Worm (Caenorhabditis elegans): ENCODE results near the gene C16C10.1.

C16C10.1 gene

DNA sequence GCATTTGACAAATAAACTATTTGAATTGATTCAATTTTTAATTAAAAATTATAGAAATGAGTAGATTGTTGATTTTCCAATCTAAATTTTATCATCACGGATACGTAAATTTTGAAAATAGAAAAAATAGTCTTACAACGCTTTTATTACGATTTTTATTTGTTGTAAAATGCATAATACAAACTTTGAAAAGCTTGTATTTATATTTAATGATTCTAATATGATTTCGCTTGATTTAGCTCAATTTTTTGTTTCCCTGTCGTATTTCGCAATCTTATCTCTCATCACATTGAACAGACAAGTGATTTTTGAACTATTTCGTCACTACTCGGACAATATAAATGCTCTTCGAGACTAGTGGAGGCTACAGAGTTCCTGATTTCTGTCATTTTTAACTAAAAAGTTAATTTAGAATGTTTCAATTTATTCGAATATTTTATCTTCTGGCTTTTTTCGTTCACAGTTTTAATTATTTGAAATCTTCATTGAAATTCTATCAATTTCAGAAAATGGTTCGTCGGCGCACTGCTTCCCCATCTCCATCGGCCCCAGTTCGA is 29.6 kb downstream of the C16C10.1 start, which contains the start of the genes wht-3 and har-1:
TSS of gene wht-3 (minus strand) at position 51 of the 557 bp plus-strand sequence.
TSS of gene har-1 (plus strand) at position 507 of the 557 bp plus-strand sequence.
- no peak for TF ChIP-seq zfp-2 (tag; optimal IDR thresholded peaks at IDR 0.05)
- peak; percentile 38 for TF ChIP-seq nhr-28 (tag; optimal IDR thresholded peaks at IDR 0.05)
- peak; percentile 51 for TF ChIP-seq T20F7.1 (GFP tag; optimal IDR thresholded peaks at IDR 0.05)
- TF ChIP-seq F44E2.7 (GFP tag; IDR thresholded peaks at IDR 0.05) = no peak
- TF ChIP-seq D1046.2 (GFP tag; IDR thresholded peaks at IDR 0.05) = no peak
- peak in 1 of 2 experiments; percentile 57 for TF ChIP-seq lsy-2 (tag; optimal IDR thresholded peaks at IDR 0.05)
- peak; percentile 52 for TF ChIP-seq nhr-11 (tag; optimal IDR thresholded peaks at IDR 0.05)
- TF ChIP-seq mep-1 (tag; optimal IDR thresholded peaks at IDR 0.05) = peak; percentile 4
- peak; percentile 27 for TF ChIP-seq dve-1 (tag; optimal IDR thresholded peaks at IDR 0.05; ENCODE audit: insufficient read depth)
- peak; percentile 27 for TF ChIP-seq F49E8.2 (tag; optimal IDR thresholded peaks at IDR 0.05; ENCODE audit: borderline replicate concordance)

DNA sequence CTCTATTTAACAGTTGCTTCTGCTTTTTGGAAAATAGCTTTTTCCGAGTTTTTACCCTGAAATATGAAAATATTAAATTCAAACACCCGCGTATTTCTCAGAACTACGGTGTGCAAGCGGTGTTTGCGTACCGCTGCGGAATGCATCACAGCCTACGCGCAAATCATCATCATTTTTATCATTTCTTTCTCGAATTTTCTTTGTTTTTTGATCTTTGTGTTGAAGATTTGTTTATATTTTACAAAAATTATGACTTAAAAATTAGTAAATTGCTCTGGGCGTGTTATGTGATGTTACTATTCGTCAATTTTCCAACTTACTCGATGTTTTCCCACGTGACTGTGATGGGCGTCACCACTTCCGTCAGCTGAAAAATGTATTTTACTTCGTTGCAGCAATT is 30.3 kb downstream of the C16C10.1 start:
- TF ChIP-seq F26F4.8 (GFP tag; conservative IDR thresholded peaks at IDR 0.05) (no peak), mxl-3 (GFP tag; optimal IDR thresholded peaks at IDR 0.05) (no peak), nhr-28 (tag; optimal IDR thresholded peaks at IDR 0.05) (peak; percentile 68), gei-8 (GFP tag; optimal IDR thresholded peaks at IDR 0.05) (no peak), tra-1 (GFP tag; IDR thresholded peaks at IDR 0.05) (no peak), lin-13 (GFP tag; optimal IDR thresholded peaks at IDR 0.05) (peak; percentile 4), ceh-44 (GFP tag; IDR thresholded peaks at IDR 0.05) (no peak), duxl-1 (tag; optimal IDR thresholded peaks at IDR 0.05; ENCODE audit: poor library complexity) (no peak), lir-3 (tag; optimal IDR thresholded peaks at IDR 0.05) (no peak), daf-16 (GFP tag; optimal IDR thresholded peaks at IDR 0.05) (no peak), daf-16 (tag; optimal IDR thresholded peaks at IDR 0.05) (peak; percentile 65), F44E2.7 (GFP tag; IDR thresholded peaks at IDR 0.05) (no peak), R02D3.7 (tag; optimal IDR thresholded peaks at IDR 0.05) (no peak), unc-39 (tag; optimal IDR thresholded peaks at IDR 0.05) (no peak), jun-1 (tag; optimal IDR thresholded peaks at IDR 0.05) (peak; percentile 16), snpc-1.2 (GFP tag; IDR thresholded peaks at IDR 0.05) (no peak), lin-39 (tag; optimal IDR thresholded peaks at IDR 0.05) (no peak), dve-1 (tag; optimal IDR thresholded peaks at IDR 0.05; ENCODE audit: insufficient read depth) (no peak), unc-130 (GFP tag; optimal IDR thresholded peaks at IDR 0.05) (no peak), daf-8 (GFP tag; IDR thresholded peaks at IDR 0.05) (no peak), nhr-48 (tag; optimal IDR thresholded peaks at IDR 0.05) (no peak), dmd-9 (GFP tag; IDR thresholded peaks at IDR 0.05) (no peak), set-16 (GFP tag; IDR thresholded peaks at IDR 0.05) (no peak), mes-2 (tag; optimal IDR thresholded peaks at IDR 0.05; ENCODE audit: poor library complexity, severe bottlenecking) (peak; percentile 83), ama-1 (optimal IDR thresholded peaks at IDR 0.05) (peak; percentile 35), ceh-62 (tag; optimal IDR thresholded peaks at IDR 0.05) (no peak), dmd-6 (GFP tag; IDR thresholded peaks at IDR 0.05) (peak; percentile 49), ZK546.5 (tag; optimal IDR thresholded peaks at IDR 0.05) (no peak), nhr-111 (GFP tag; optimal IDR thresholded peaks at IDR 0.05) (no peak), mxl-2 (GFP tag; conservative IDR thresholded peaks at IDR 0.05) (no peak), ceh-28 (tag; optimal IDR thresholded peaks at IDR 0.05) (no peak), lin-38 (GFP tag; IDR thresholded peaks at IDR 0.05) (peak; percentile 64), ztf-7 (tag; optimal IDR thresholded peaks at IDR 0.05) (no peak), D1046.2 (GFP tag; IDR thresholded peaks at IDR 0.05) (no peak), T26A8.4 (GFP tag; IDR thresholded peaks at IDR 0.05) (no peak), zfp-3 (GFP tag; conservative IDR thresholded peaks at IDR 0.05) (no peak), madf-9 (GFP tag; conservative IDR thresholded peaks at IDR 0.05) (no peak), egl-43 (GFP tag; IDR thresholded peaks at IDR 0.05) (no peak), zag-1 (tag; optimal IDR thresholded peaks at IDR 0.05) (no peak), ceh-20 (GFP tag; IDR thresholded peaks at IDR 0.05) (no peak), zip-2 (tag; optimal IDR thresholded peaks at IDR 0.05) (peak; percentile 15), saeg-2 (GFP tag; IDR thresholded peaks at IDR 0.05) (no peak), nhr-102 (tag; optimal IDR thresholded peaks at IDR 0.05) (no peak)
